Fruit fly (Drosophila melanogaster): ENCODE measurements around the gene Pex1.

Pex1 gene

DNA sequence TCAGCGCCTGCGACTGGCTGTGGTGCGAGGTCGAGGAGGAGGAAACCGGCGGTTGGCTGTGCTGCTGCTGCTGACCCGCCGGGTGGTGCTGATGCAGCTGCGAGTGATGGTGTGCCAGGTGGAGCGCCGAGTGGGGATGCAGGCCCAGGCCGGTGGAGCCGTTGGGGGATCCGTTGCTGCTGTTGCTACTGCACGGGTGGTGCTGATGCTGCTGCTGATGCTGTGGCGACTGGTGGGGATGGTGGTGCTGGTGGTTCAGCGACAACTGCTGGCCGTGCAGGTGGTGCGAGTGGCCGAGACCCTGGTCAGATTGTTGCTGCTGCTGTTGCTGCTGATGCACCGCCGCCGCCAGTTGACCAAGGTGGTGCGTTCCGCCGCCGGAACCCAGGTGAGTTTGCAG is 53.9 kb downstream of the Pex1 start:
- TF ChIP-seq CG8159 (tag; optimal IDR thresholded peaks at IDR 0.05) = no peak
- TF ChIP-seq gl (tag; optimal IDR thresholded peaks at IDR 0.05) = no peak
- TF ChIP-seq D1 (tag; optimal IDR thresholded peaks at IDR 0.05) = no peak
- no peak for TF ChIP-seq rn (GFP tag; IDR thresholded peaks at IDR 0.05)
- TF ChIP-seq CG17806 (tag; optimal IDR thresholded peaks at IDR 0.05) = no peak
- no peak for TF ChIP-seq CG9948 (tag; optimal IDR thresholded peaks at IDR 0.05)
- no peak for TF ChIP-seq Ets98B (GFP tag; IDR thresholded peaks at IDR 0.05)
- TF ChIP-seq Snoo (tag; optimal IDR thresholded peaks at IDR 0.05) = no peak
- no peak for TF ChIP-seq CG4496 (GFP tag; IDR thresholded peaks at IDR 0.05)
- TF ChIP-seq CG15710 (tag; optimal IDR thresholded peaks at IDR 0.05) = no peak
- no peak for TF ChIP-seq CG12605 (GFP tag; IDR thresholded peaks at IDR 0.05)
- no peak for TF ChIP-seq Pif1B (GFP tag; optimal IDR thresholded peaks at IDR 0.05)
- TF ChIP-seq fd96Ca (GFP tag; IDR thresholded peaks at IDR 0.05) = no peak
- TF ChIP-seq Pif1A (GFP tag; optimal IDR thresholded peaks at IDR 0.05) = no peak
- TF ChIP-seq CG14655 (GFP tag; optimal IDR thresholded peaks at IDR 0.05) = no peak
- no peak for TF ChIP-seq CG13204 (GFP tag; optimal IDR thresholded peaks at IDR 0.05)
- TF ChIP-seq CG8301 (tag; optimal IDR thresholded peaks at IDR 0.05) = no peak
- TF ChIP-seq CG32121 (GFP tag; IDR thresholded peaks at IDR 0.05) = no peak
- no peak for TF ChIP-seq CG10348 (GFP tag; IDR thresholded peaks at IDR 0.05)
- no peak for TF ChIP-seq CG34367 (tag; optimal IDR thresholded peaks at IDR 0.05)

Data from whole organism, pupa.